Worm (Caenorhabditis elegans) whole organism, L2 larva: ENCODE measurements around the gene dyrb-1.

ENCODE experiments used
- aly-2 ChIP-seq: fragments of 150-350 bp; optimal IDR thresholded peaks from 2 replicates; lab custom pipeline; 2014; ENCODE audit warnings: missing biosample characterization, missing genetic modification characterization
- lsy-2 ChIP-seq, 2 experiments: fragments of 150-350 bp in 1 of 2; sonication (generic microtip) in 1 of 2; optimal IDR thresholded peaks; 2 replicates each; lab custom pipeline; 2014 to 2017; ENCODE audit warnings: missing biosample characterization in 2 of 2, missing genetic modification characterization in 2 of 2
- nhr-10 ChIP-seq: sonication (generic microtip); optimal IDR thresholded peaks from 2 replicates; lab custom pipeline; 2017; ENCODE audit warnings: missing biosample characterization, missing genetic modification characterization
- nhr-11 ChIP-seq: fragments of 150-350 bp; optimal IDR thresholded peaks from 2 replicates; lab custom pipeline; 2014; ENCODE audit warnings: missing biosample characterization, missing genetic modification characterization
- nhr-12 ChIP-seq: fragments of 150-350 bp; optimal IDR thresholded peaks from 2 replicates; lab custom pipeline; 2014; ENCODE audit warnings: missing biosample characterization, missing genetic modification characterization
- nhr-6 ChIP-seq: fragments of 150-350 bp; optimal IDR thresholded peaks from 2 replicates; lab custom pipeline; 2014; ENCODE audit warnings: missing biosample characterization, missing genetic modification characterization
- snpc-4 ChIP-seq: fragments of 150-350 bp; optimal IDR thresholded peaks from 2 replicates; lab custom pipeline; 2014; ENCODE audit warnings: missing biosample characterization, missing genetic modification characterization

DNA sequence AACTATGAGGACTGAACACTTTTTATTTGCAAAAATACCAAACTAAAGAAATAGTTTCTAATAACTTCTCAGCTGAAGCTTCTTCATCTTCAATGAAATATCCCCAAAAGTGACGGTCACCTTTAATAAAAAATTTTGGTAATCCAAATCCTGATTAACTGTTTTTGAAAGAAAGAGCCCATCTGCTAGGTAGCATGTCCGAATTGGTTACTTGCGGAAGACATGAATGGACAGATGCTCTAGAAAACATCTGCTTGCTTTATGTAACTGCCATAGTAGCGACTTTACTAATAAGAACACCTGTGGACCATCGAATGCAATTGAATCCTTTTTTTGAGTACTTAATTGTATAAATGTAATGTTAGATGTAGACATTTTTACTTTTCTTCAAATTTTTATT, 47.9 kb downstream of the dyrb-1 start:
- TF ChIP-seq snpc-4 (no peak), lsy-2 (tag; optimal IDR thresholded peaks at IDR 0.05; lab: Kevin White, UChicago) (no peak), nhr-12 (tag; lab: Kevin White, UChicago) (no peak), aly-2 (tag; lab: Kevin White, UChicago) (no peak), nhr-6 (tag; lab: Kevin White, UChicago) (no peak), nhr-11 (tag; lab: Kevin White, UChicago) (no peak), nhr-10 (tag; lab: Kevin White, UChicago) (no peak)
